Worm (Caenorhabditis elegans): ENCODE data around the gene R10E11.6.

The R10E11.6 gene

ce11 chrIII:9765465-9765900, 17.3 kb upstream of the R10E11.6 start (continued):
- TF ChIP-seq dmd-4 (tag; optimal IDR thresholded peaks at IDR 0.05; ENCODE audit: borderline replicate concordance): peak; percentile 79
- TF ChIP-seq ref-2 (tag; optimal IDR thresholded peaks at IDR 0.05): peak; percentile 98
- TF ChIP-seq hlh-6 (tag; optimal IDR thresholded peaks at IDR 0.05): no peak
- peak; percentile 76 for TF ChIP-seq madf-2 (tag; optimal IDR thresholded peaks at IDR 0.05)
- TF ChIP-seq K09A11.1 (tag; optimal IDR thresholded peaks at IDR 0.05; ENCODE audit: insufficient read depth): peak; percentile 36
- TF ChIP-seq dve-1 (tag; optimal IDR thresholded peaks at IDR 0.05): peak; percentile 90
- no peak for TF ChIP-seq hlh-15 (tag; optimal IDR thresholded peaks at IDR 0.05)
- TF ChIP-seq unc-42 (tag; optimal IDR thresholded peaks at IDR 0.05): peak; percentile 82
- TF ChIP-seq sdc-2 (tag; optimal IDR thresholded peaks at IDR 0.05): peak; percentile 45
- TF ChIP-seq unc-86 (tag; optimal IDR thresholded peaks at IDR 0.05): peak; percentile 52
- peak; percentile 92 for TF ChIP-seq tbx-2 (tag; optimal IDR thresholded peaks at IDR 0.05)
- TF ChIP-seq unc-55 (GFP tag; optimal IDR thresholded peaks at IDR 0.05): peak; percentile 70
- peak; percentile 54 for TF ChIP-seq ceh-14 (tag; optimal IDR thresholded peaks at IDR 0.05)
- TF ChIP-seq mec-3 (tag; optimal IDR thresholded peaks at IDR 0.05; ENCODE audit: borderline replicate concordance): no peak
- no peak for TF ChIP-seq ceh-22 (tag; optimal IDR thresholded peaks at IDR 0.05)
- TF ChIP-seq ceh-48 (tag; optimal IDR thresholded peaks at IDR 0.05): no peak
- no peak for TF ChIP-seq npax-4 (tag; optimal IDR thresholded peaks at IDR 0.05)
- TF ChIP-seq fkh-10 (GFP tag; optimal IDR thresholded peaks at IDR 0.05): no peak
- peak; percentile 99 for TF ChIP-seq nfya-1 (tag; optimal IDR thresholded peaks at IDR 0.05)
- TF ChIP-seq lin-11 (tag; optimal IDR thresholded peaks at IDR 0.05): peak; percentile 31
- peak; percentile 62 for TF ChIP-seq ets-4 (tag; optimal IDR thresholded peaks at IDR 0.05)
- no peak for TF ChIP-seq pha-4 (tag; optimal IDR thresholded peaks at IDR 0.05)
- TF ChIP-seq pax-1 (tag; optimal IDR thresholded peaks at IDR 0.05): peak; percentile 56
- peak; percentile 9 for TF ChIP-seq zip-5 (tag; optimal IDR thresholded peaks at IDR 0.05)
- peak; percentile 77 for TF ChIP-seq pat-9 (tag; optimal IDR thresholded peaks at IDR 0.05)
- TF ChIP-seq pha-2 (tag; optimal IDR thresholded peaks at IDR 0.05): peak; percentile 79
- TF ChIP-seq fax-1 (tag; optimal IDR thresholded peaks at IDR 0.05): peak; percentile 43
- TF ChIP-seq C08G9.2 (tag; optimal IDR thresholded peaks at IDR 0.05): peak; percentile 57
- peak; percentile 82 for TF ChIP-seq ceh-30 (tag; optimal IDR thresholded peaks at IDR 0.05)
- TF ChIP-seq nhr-232 (tag; optimal IDR thresholded peaks at IDR 0.05): no peak
- TF ChIP-seq ama-1 (optimal IDR thresholded peaks at IDR 0.05): peak; percentile 96
- TF ChIP-seq unc-3 (GFP tag; conservative IDR thresholded peaks at IDR 0.05): peak; percentile 68
- peak; percentile 39 for TF ChIP-seq unc-3 (tag; optimal IDR thresholded peaks at IDR 0.05)
- TF ChIP-seq tbx-7 (tag; optimal IDR thresholded peaks at IDR 0.05): peak; percentile 59
- TF ChIP-seq ttx-3 (tag; optimal IDR thresholded peaks at IDR 0.05): peak; percentile 22
- peak; percentile 61 for TF ChIP-seq sox-2 (GFP tag; IDR thresholded peaks at IDR 0.05)
- TF ChIP-seq C38D4.7 (GFP tag; optimal IDR thresholded peaks at IDR 0.05): peak; percentile 66
- TF ChIP-seq pros-1 (tag; optimal IDR thresholded peaks at IDR 0.05): peak; percentile 92
- peak; percentile 74 for TF ChIP-seq T23F11.4 (GFP tag; optimal IDR thresholded peaks at IDR 0.05)
- TF ChIP-seq syd-9 (tag; optimal IDR thresholded peaks at IDR 0.05): peak; percentile 84
- TF ChIP-seq ceh-24 (tag; optimal IDR thresholded peaks at IDR 0.05): no peak
- peak; percentile 81 for TF ChIP-seq ztf-16 (tag; optimal IDR thresholded peaks at IDR 0.05)
- peak; percentile 55 for TF ChIP-seq ceh-45 (GFP tag; IDR thresholded peaks at IDR 0.05)
- peak; percentile 94 for TF ChIP-seq rnt-1 (tag; optimal IDR thresholded peaks at IDR 0.05)
- peak; percentile 57 for TF ChIP-seq pqm-1 (tag; optimal IDR thresholded peaks at IDR 0.05)
- TF ChIP-seq ahr-1 (tag; optimal IDR thresholded peaks at IDR 0.05): peak; percentile 8

Data from whole organism, late embryonic.